Fruit fly (Drosophila melanogaster) whole organism, prepupa: ENCODE measurements around the gene Arp6.

Experiments used
- CG10669 ChIP-seq: fragments of 200-800 bp; sonication (Bioruptor generic); optimal IDR thresholded peaks from 3 replicates; lab custom pipeline; 2018; ENCODE audit warnings: missing biosample characterization, mild to moderate bottlenecking, missing genetic modification characterization, moderate library complexity
- CG11294 ChIP-seq: fragments of 200-800 bp; sonication (Bioruptor generic); IDR thresholded peaks from 2 replicates; pipeline ENCODE4 v1.3.6; 2022; ENCODE audit warnings: missing biosample characterization, missing genetic modification characterization
- CG11762 ChIP-seq: fragments of 200-800 bp; sonication (Bioruptor generic); optimal IDR thresholded peaks from 3 replicates; lab custom pipeline; 2016; ENCODE audit warnings: missing biosample characterization, missing genetic modification characterization; ENCODE audit not compliant: insufficient read depth
- CG11902 ChIP-seq: fragments of 200-800 bp; sonication (Bioruptor generic); optimal IDR thresholded peaks from 3 replicates; lab custom pipeline; 2016; ENCODE audit warnings: missing biosample characterization, missing genetic modification characterization
- CG15336 ChIP-seq: fragments of 200-800 bp; sonication (Bioruptor generic); IDR thresholded peaks from 2 replicates; pipeline ENCODE4 v1.3.6; 2022; ENCODE audit warnings: missing biosample characterization, missing genetic modification characterization
- CG1621 ChIP-seq: fragments of 200-800 bp; sonication (Bioruptor generic); optimal IDR thresholded peaks from 3 replicates; lab custom pipeline; 2018; ENCODE audit warnings: missing biosample characterization, mild to moderate bottlenecking, missing genetic modification characterization
- CG31627 ChIP-seq: fragments of 200-800 bp; sonication (Bioruptor generic); optimal IDR thresholded peaks from 3 replicates; lab custom pipeline; 2016; ENCODE audit warnings: missing biosample characterization, missing genetic modification characterization
- CG32006 ChIP-seq: fragments of 200-800 bp; sonication (Bioruptor generic); optimal IDR thresholded peaks from 3 replicates; lab custom pipeline; 2017; ENCODE audit warnings: missing biosample characterization, mild to moderate bottlenecking, missing genetic modification characterization
- CG34406 ChIP-seq: fragments of 200-800 bp; sonication (Bioruptor generic); optimal IDR thresholded peaks from 3 replicates; lab custom pipeline; 2016; ENCODE audit warnings: missing biosample characterization, missing genetic modification characterization
- CG3919 ChIP-seq: fragments of 200-800 bp; sonication (Bioruptor generic); optimal IDR thresholded peaks from 3 replicates; lab custom pipeline; 2016; ENCODE audit warnings: missing biosample characterization, missing genetic modification characterization
- CG6792 ChIP-seq: fragments of 200-800 bp; sonication (Bioruptor generic); optimal IDR thresholded peaks from 3 replicates; lab custom pipeline; 2016; ENCODE audit warnings: missing biosample characterization, missing genetic modification characterization
- CG6808 ChIP-seq: fragments of 200-800 bp; sonication (Bioruptor generic); optimal IDR thresholded peaks from 3 replicates; lab custom pipeline; 2017; ENCODE audit warnings: missing biosample characterization, missing genetic modification characterization, mild to moderate bottlenecking, moderate library complexity, missing genetic modification reagents
- CG6854 ChIP-seq: fragments of 200-800 bp; sonication (Bioruptor generic); optimal IDR thresholded peaks from 2 replicates; lab custom pipeline; 2017; ENCODE audit warnings: missing biosample characterization, mild to moderate bottlenecking, missing genetic modification characterization
- CG7368 ChIP-seq: fragments of 200-800 bp; sonication (Bioruptor generic); optimal IDR thresholded peaks from 3 replicates; lab custom pipeline; 2016; ENCODE audit warnings: missing biosample characterization, missing genetic modification characterization
- Eip75B ChIP-seq: fragments of 200-800 bp; sonication (Bioruptor generic); optimal IDR thresholded peaks from 3 replicates; lab custom pipeline; 2016; ENCODE audit warnings: missing biosample characterization, missing genetic modification characterization
- Eip78C ChIP-seq: fragments of 200-800 bp; sonication (Bioruptor generic); peaks from one replicate; lab custom pipeline; 2016; ENCODE audit warnings: missing biosample characterization, missing genetic modification characterization
- Eip93F ChIP-seq: fragments of 200-800 bp; sonication (Bioruptor generic); optimal IDR thresholded peaks from 2 replicates; lab custom pipeline; 2016; ENCODE audit warnings: missing biosample characterization, mild to moderate bottlenecking, missing genetic modification characterization
- Ets21C ChIP-seq: fragments of 200-800 bp; sonication (Bioruptor generic); optimal IDR thresholded peaks from 3 replicates; lab custom pipeline; 2016; ENCODE audit warnings: missing biosample characterization, missing genetic modification characterization
- Ets96B ChIP-seq: fragments of 200-800 bp; optimal IDR thresholded peaks from 2 replicates; lab custom pipeline; 2019; ENCODE audit warnings: missing biosample characterization, mild to moderate bottlenecking, missing genetic modification characterization, moderate library complexity
- Hr38 ChIP-seq: sonication (Bioruptor generic); optimal IDR thresholded peaks from 2 replicates; lab custom pipeline; 2016; ENCODE audit warnings: missing biosample characterization, missing genetic modification characterization
- Hr39 ChIP-seq: fragments of 200-800 bp; sonication (Bioruptor generic); optimal IDR thresholded peaks from 2 replicates; lab custom pipeline; 2016; ENCODE audit warnings: missing biosample characterization, missing genetic modification characterization
- OdsH ChIP-seq: fragments of 200-800 bp; sonication (Bioruptor generic); optimal IDR thresholded peaks from 3 replicates; lab custom pipeline; 2016; ENCODE audit warnings: missing biosample characterization, missing genetic modification characterization
- Smox ChIP-seq: fragments of 200-800 bp; sonication (Bioruptor generic); optimal IDR thresholded peaks from 3 replicates; lab custom pipeline; 2016; ENCODE audit warnings: missing biosample characterization, missing genetic modification characterization
- Sox102F ChIP-seq: fragments of 200-800 bp; sonication (Bioruptor generic); optimal IDR thresholded peaks from 2 replicates; lab custom pipeline; 2016; ENCODE audit warnings: missing biosample characterization, mild to moderate bottlenecking, missing genetic modification characterization
- Sox15 ChIP-seq: fragments of 200-800 bp; sonication (Bioruptor generic); optimal IDR thresholded peaks from 3 replicates; lab custom pipeline; 2016; ENCODE audit warnings: missing biosample characterization, missing genetic modification characterization
- achi ChIP-seq: fragments of 200-800 bp; sonication (Bioruptor generic); optimal IDR thresholded peaks from 3 replicates; lab custom pipeline; 2016; ENCODE audit warnings: missing biosample characterization, missing genetic modification characterization
- cyc ChIP-seq: fragments of 200-800 bp; sonication (Bioruptor generic); optimal IDR thresholded peaks from 3 replicates; lab custom pipeline; 2016; ENCODE audit warnings: missing biosample characterization, missing genetic modification characterization
- esn ChIP-seq: fragments of 200-800 bp; sonication (Bioruptor generic); optimal IDR thresholded peaks from 2 replicates; lab custom pipeline; 2016; ENCODE audit warnings: missing biosample characterization, mild to moderate bottlenecking, missing genetic modification characterization, moderate library complexity
- fd59A ChIP-seq: fragments of 200-800 bp; sonication (Bioruptor generic); optimal IDR thresholded peaks from 2 replicates; lab custom pipeline; 2017; ENCODE audit warnings: missing biosample characterization, mild to moderate bottlenecking, missing genetic modification characterization, missing genetic modification reagents
- fkh ChIP-seq: fragments of 200-800 bp; sonication (Bioruptor generic); optimal IDR thresholded peaks from 3 replicates; lab custom pipeline; 2017; ENCODE audit warnings: missing biosample characterization, mild to moderate bottlenecking, missing genetic modification characterization, moderate library complexity
- lz ChIP-seq: fragments of 200-800 bp; sonication (Bioruptor generic); optimal IDR thresholded peaks from 3 replicates; lab custom pipeline; 2016; ENCODE audit warnings: missing biosample characterization, missing genetic modification characterization
- net ChIP-seq: fragments of 200-800 bp; sonication (Bioruptor generic); optimal IDR thresholded peaks from 3 replicates; lab custom pipeline; 2016; ENCODE audit warnings: missing biosample characterization, missing genetic modification characterization
- pdm3 ChIP-seq: fragments of 200-800 bp; sonication (Bioruptor generic); optimal IDR thresholded peaks from 3 replicates; lab custom pipeline; 2016; ENCODE audit warnings: missing biosample characterization, missing genetic modification characterization
- salr ChIP-seq, 2 experiments: fragments of 200-800 bp; sonication (Bioruptor generic); optimal IDR thresholded peaks; 3 replicates each; lab custom pipeline; 2016 to 2018; ENCODE audit warnings: missing biosample characterization in 2 of 2, missing genetic modification characterization in 2 of 2, mild to moderate bottlenecking in 1 of 2
- spab ChIP-seq: fragments of 200-800 bp; sonication (Bioruptor generic); optimal IDR thresholded peaks from 2 replicates; lab custom pipeline; 2017; ENCODE audit warnings: missing biosample characterization, mild to moderate bottlenecking, missing genetic modification characterization, missing genetic modification reagents
- ss ChIP-seq, 2 experiments: fragments of 200-800 bp; sonication (Bioruptor generic); optimal IDR thresholded peaks; 2 replicates in 1 of 2; 3 replicates in 1 of 2; lab custom pipeline; 2017 to 2018; ENCODE audit warnings: mild to moderate bottlenecking in 2 of 2, missing biosample characterization in 2 of 2, missing genetic modification characterization in 2 of 2, moderate library complexity in 1 of 2
- svp ChIP-seq: fragments of 200-800 bp; sonication (Bioruptor generic); peaks from one replicate; lab custom pipeline; 2016; ENCODE audit warnings: missing biosample characterization, missing genetic modification characterization
- vri ChIP-seq: fragments of 200-800 bp; sonication (Bioruptor generic); optimal IDR thresholded peaks from 3 replicates; lab custom pipeline; 2016; ENCODE audit warnings: missing biosample characterization, mild to moderate bottlenecking, missing genetic modification characterization

Gene Arp6

dm6 chrX:15761298-15761640 lies 24.3 kb upstream of the Arp6 start:
- TF ChIP-seq CG6792 (GFP tag; lab: Kevin White, UChicago) (no peak), CG6808 (GFP tag; lab: Kevin White, UChicago) (no peak), lz (GFP tag; lab: Kevin White, UChicago) (no peak), Eip93F (GFP tag; lab: Kevin White, UChicago) (no peak), fkh (no peak), Eip75B (no peak), OdsH (no peak), salr (GFP tag; optimal IDR thresholded peaks at IDR 0.05; lab: Kevin White, UChicago) (no peak), CG34406 (GFP tag; lab: Kevin White, UChicago) (no peak), cyc (GFP tag; lab: Kevin White, UChicago) (no peak), ss (GFP tag; optimal IDR thresholded peaks at IDR 0.05; lab: Kevin White, UChicago) (no peak), fd59A (GFP tag; lab: Kevin White, UChicago) (no peak), pdm3 (GFP tag; lab: Kevin White, UChicago) (no peak), Sox102F (GFP tag; lab: Kevin White, UChicago) (no peak), CG3919 (no peak), CG6854 (GFP tag; lab: Kevin White, UChicago) (no peak)

- peak; percentile 3 for TF ChIP-seq lz (GFP tag; lab: Kevin White, UChicago)
- peak; percentile 21 for TF ChIP-seq cyc (GFP tag; lab: Kevin White, UChicago)
- peak; percentile 53 for TF ChIP-seq Eip78C (GFP tag; lab: Kevin White, UChicago)
- no peak for TF ChIP-seq net (GFP tag; lab: Kevin White, UChicago)
- TF ChIP-seq fkh, result peak; percentile 36
- TF ChIP-seq, all 60 proteins: peak for 4
These were observed 23.8 kb upstream of the Arp6 start, which contains the start of the genes Graf and mRpL3 for dm6 chrX:15760447-15761297. Graf (minus strand) TSS chrX:15760733. mRpL3 (plus strand) TSS chrX:15761248.

DNA sequence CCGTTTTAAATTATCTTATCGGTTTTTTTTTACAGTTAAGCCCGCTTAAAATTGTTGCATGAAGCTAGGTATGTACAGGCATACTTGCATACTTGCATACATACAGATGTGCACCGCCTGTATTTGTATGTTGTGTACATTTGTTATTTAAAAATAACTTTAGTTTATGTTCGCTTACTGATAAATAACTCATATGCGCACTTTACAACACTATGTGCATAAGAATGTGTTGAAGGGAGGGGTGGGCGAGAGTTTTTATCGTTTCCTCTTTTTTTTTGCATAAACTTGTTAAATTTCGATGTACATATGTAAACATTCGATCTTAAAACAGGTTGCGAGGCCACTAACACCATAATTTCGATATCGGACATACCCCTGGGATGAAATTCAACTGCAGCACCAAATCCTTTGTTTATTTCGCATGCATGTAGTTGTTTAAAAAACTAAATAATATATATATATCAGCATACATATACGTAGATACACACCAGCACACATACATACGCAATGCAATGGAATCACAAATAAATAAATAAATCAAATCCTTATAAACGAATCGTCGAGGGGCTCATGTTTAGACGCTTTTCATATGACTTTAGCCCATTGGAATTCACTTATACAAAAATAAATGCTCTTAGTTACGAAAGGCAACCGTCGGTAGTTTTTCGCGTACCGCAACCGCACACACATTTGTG lies 23.0 kb upstream of the Arp6 start:
- TF ChIP-seq salr (GFP tag; optimal IDR thresholded peaks at IDR 0.05; lab: Kevin White, UChicago) (no peak), fkh (no peak), CG6808 (GFP tag; lab: Kevin White, UChicago) (no peak), CG34406 (GFP tag; lab: Kevin White, UChicago) (no peak), net (GFP tag; lab: Kevin White, UChicago) (no peak), ss (GFP tag; optimal IDR thresholded peaks at IDR 0.05; lab: Kevin White, UChicago) (no peak), svp (GFP tag; lab: Kevin White, UChicago) (no peak), Hr39 (GFP tag; lab: Kevin White, UChicago) (no peak), Ets21C (GFP tag; lab: Kevin White, UChicago) (no peak), Eip93F (GFP tag; lab: Kevin White, UChicago) (no peak), CG1621 (tag; lab: Kevin White, UChicago) (no peak), CG3919 (no peak), CG10669 (GFP tag; lab: Kevin White, UChicago) (no peak), pdm3 (GFP tag; lab: Kevin White, UChicago) (no peak), CG11294 (GFP tag; lab: Robert Waterston, UW) (no peak), Sox15 (no peak), Smox (GFP tag; lab: Kevin White, UChicago) (no peak), CG31627 (GFP tag; lab: Kevin White, UChicago) (no peak), fd59A (GFP tag; lab: Kevin White, UChicago) (no peak), lz (GFP tag; lab: Kevin White, UChicago) (no peak)
- TF ChIP-seq, all 60 proteins: peak for 0

dm6 chrX:15758692-15759240 lies 21.8 kb upstream of the Arp6 start:
- TF ChIP-seq pdm3 (GFP tag; lab: Kevin White, UChicago) (no peak), CG6808 (GFP tag; lab: Kevin White, UChicago) (no peak), CG7368 (GFP tag; lab: Kevin White, UChicago) (no peak), spab (GFP tag; lab: Kevin White, UChicago) (no peak), Eip93F (GFP tag; lab: Kevin White, UChicago) (no peak), vri (peak; percentile 37), CG10669 (GFP tag; lab: Kevin White, UChicago) (no peak), Hr38 (GFP tag; lab: Kevin White, UChicago) (no peak), Sox102F (GFP tag; lab: Kevin White, UChicago) (no peak), CG1621 (tag; lab: Kevin White, UChicago) (no peak), Sox15 (no peak), CG31627 (GFP tag; lab: Kevin White, UChicago) (no peak), CG15336 (GFP tag; lab: Robert Waterston, UW) (no peak), CG6854 (GFP tag; lab: Kevin White, UChicago) (no peak), CG11902 (no peak), CG11762 (GFP tag; lab: Kevin White, UChicago) (no peak), CG34406 (GFP tag; lab: Kevin White, UChicago) (no peak), Hr39 (GFP tag; lab: Kevin White, UChicago) (no peak), CG32006 (GFP tag; lab: Kevin White, UChicago) (no peak), achi (GFP tag; lab: Kevin White, UChicago) (no peak), esn (GFP tag; lab: Kevin White, UChicago) (no peak), Ets96B (no peak), cyc (GFP tag; lab: Kevin White, UChicago) (no peak), Eip78C (GFP tag; lab: Kevin White, UChicago) (peak; percentile 20), fkh (peak; percentile 50)
